Fruit fly (Drosophila melanogaster) Kc167 (cell line): ENCODE results near the gene trc.

ENCODE experiments used
- Sin3A ChIP-seq: fragments of >200 bp; optimal IDR thresholded peaks from 2 replicates; lab custom pipeline; 2018; ENCODE audit warnings: missing external identifiers
- h ChIP-seq: fragments of >200 bp; optimal IDR thresholded peaks from 3 replicates; lab custom pipeline; 2018; ENCODE audit warnings: missing external identifiers
- psq ChIP-seq: fragments of >200 bp; optimal IDR thresholded peaks from 2 replicates; lab custom pipeline; 2017; ENCODE audit warnings: missing external identifiers
- ttk ChIP-seq: sonication (Bioruptor generic); optimal IDR thresholded peaks from 2 replicates; lab custom pipeline; 2017; ENCODE audit warnings: missing external identifiers

- no peak for TF ChIP-seq h
- no peak for TF ChIP-seq psq
- no peak for TF ChIP-seq ttk (lab: Kevin White, UChicago)
- TF ChIP-seq Sin3A = no peak
Observed at dm6 chr3L:19871667-19871931, 37.5 kb upstream of the trc start.
